Worm (Caenorhabditis elegans) whole organism, L2 larva: ENCODE results near the gene hic-1.

Source experiments
- alr-1 ChIP-seq: fragments of 150-350 bp; optimal IDR thresholded peaks from 2 replicates; lab custom pipeline; 2014; ENCODE audit warnings: missing biosample characterization, missing genetic modification characterization
- dmd-4 ChIP-seq: sonication (generic microtip); optimal IDR thresholded peaks from 2 replicates; lab custom pipeline; 2017; ENCODE audit warnings: missing biosample characterization, missing genetic modification characterization
- fos-1 ChIP-seq: fragments of 150-350 bp; optimal IDR thresholded peaks from 2 replicates; lab custom pipeline; 2014; ENCODE audit warnings: missing biosample characterization, missing genetic modification characterization
- nhr-11 ChIP-seq: fragments of 150-350 bp; optimal IDR thresholded peaks from 2 replicates; lab custom pipeline; 2014; ENCODE audit warnings: missing biosample characterization, missing genetic modification characterization
- nhr-12 ChIP-seq: fragments of 150-350 bp; optimal IDR thresholded peaks from 2 replicates; lab custom pipeline; 2014; ENCODE audit warnings: missing biosample characterization, missing genetic modification characterization
- nhr-237 ChIP-seq: fragments of 150-350 bp; optimal IDR thresholded peaks from 2 replicates; lab custom pipeline; 2014; ENCODE audit warnings: missing biosample characterization, missing genetic modification characterization

- TF ChIP-seq nhr-12 (tag; lab: Kevin White, UChicago) (no peak), alr-1 (tag; lab: Kevin White, UChicago) (no peak), fos-1 (tag; lab: Kevin White, UChicago) (no peak), nhr-11 (tag; lab: Kevin White, UChicago) (no peak), nhr-237 (tag; lab: Kevin White, UChicago) (no peak), dmd-4 (tag; lab: Kevin White, UChicago) (no peak)
These were observed 45.0 kb downstream of the hic-1 start for ce11 chrX:6553634-6554033.
